Worm (Caenorhabditis elegans) whole organism, L3 larva: ENCODE measurements around the gene F10E7.6.

Source experiments
- aly-2 ChIP-seq: fragments of 150-350 bp; optimal IDR thresholded peaks from 2 replicates; lab custom pipeline; 2014; ENCODE audit warnings: missing biosample characterization, missing genetic modification characterization
- ama-1 ChIP-seq: fragments of 150-350 bp; optimal IDR thresholded peaks from 2 replicates; lab custom pipeline; 2018
- ceh-16 ChIP-seq: sonication (generic microtip); optimal IDR thresholded peaks from 2 replicates; lab custom pipeline; 2017; ENCODE audit warnings: missing biosample characterization, missing genetic modification characterization
- ceh-9 ChIP-seq: sonication (generic microtip); optimal IDR thresholded peaks from 2 replicates; lab custom pipeline; 2018; ENCODE audit warnings: missing biosample characterization, missing genetic modification characterization
- daf-12 ChIP-seq: fragments of 150-350 bp; optimal IDR thresholded peaks from 2 replicates; lab custom pipeline; 2014; ENCODE audit warnings: missing biosample characterization, missing genetic modification reagents, missing genetic modification characterization
- egl-27 ChIP-seq: sonication (generic microtip); optimal IDR thresholded peaks from 4 replicates; lab custom pipeline; 2017; ENCODE audit warnings: missing biosample characterization, missing genetic modification reagents, missing genetic modification characterization
- egl-5 ChIP-seq: fragments of 150-350 bp; optimal IDR thresholded peaks from 2 replicates; lab custom pipeline; 2017; ENCODE audit warnings: missing biosample characterization, missing genetic modification reagents, missing genetic modification characterization, inconsistent platforms
- elt-2 ChIP-seq: sonication (generic microtip); optimal IDR thresholded peaks from 2 replicates; lab custom pipeline; 2016; ENCODE audit warnings: missing genetic modification reagents, mild to moderate bottlenecking, missing genetic modification characterization, missing compliant biosample characterization
- elt-3 ChIP-seq, 3 experiments: fragments of 150-350 bp in 1 of 3; sonication (generic microtip) in 2 of 3; optimal IDR thresholded peaks; 2 replicates in 2 of 3; 4 replicates in 1 of 3; lab custom pipeline; 2014 to 2017; ENCODE audit warnings: missing biosample characterization in 3 of 3, missing genetic modification characterization in 3 of 3
- fkh-10 ChIP-seq: sonication (generic microtip); optimal IDR thresholded peaks from 2 replicates; lab custom pipeline; 2017; ENCODE audit warnings: missing biosample characterization, missing genetic modification reagents, missing genetic modification characterization
- lin-15B ChIP-seq: fragments of 150-350 bp; optimal IDR thresholded peaks from 2 replicates; lab custom pipeline; 2014; ENCODE audit warnings: missing biosample characterization, missing genetic modification characterization
- lin-39 ChIP-seq: fragments of 150-350 bp; optimal IDR thresholded peaks from 2 replicates; lab custom pipeline; 2018; ENCODE audit warnings: missing biosample characterization, missing genetic modification reagents, missing genetic modification characterization
- lsy-12 ChIP-seq: sonication (generic microtip); optimal IDR thresholded peaks from 2 replicates; lab custom pipeline; 2016; ENCODE audit warnings: mild to moderate bottlenecking, missing genetic modification characterization, missing compliant biosample characterization
- mdl-1 ChIP-seq: fragments of 150-350 bp; optimal IDR thresholded peaks from 2 replicates; lab custom pipeline; 2014; ENCODE audit warnings: missing biosample characterization, missing genetic modification characterization
- mml-1 ChIP-seq: fragments of 150-350 bp; sonication (generic microtip); optimal IDR thresholded peaks from 3 replicates; lab custom pipeline; 2014; ENCODE audit warnings: missing biosample characterization, missing genetic modification characterization
- nhr-11 ChIP-seq: fragments of 150-350 bp; optimal IDR thresholded peaks from 2 replicates; lab custom pipeline; 2014; ENCODE audit warnings: missing biosample characterization, missing genetic modification characterization
- nhr-12 ChIP-seq: fragments of 150-350 bp; optimal IDR thresholded peaks from 2 replicates; lab custom pipeline; 2014; ENCODE audit warnings: missing biosample characterization, missing genetic modification characterization
- nhr-237 ChIP-seq: fragments of 150-350 bp; optimal IDR thresholded peaks from 2 replicates; lab custom pipeline; 2014; ENCODE audit warnings: missing biosample characterization, missing genetic modification characterization
- nhr-25 ChIP-seq: sonication (generic microtip); optimal IDR thresholded peaks from 2 replicates; lab custom pipeline; 2017; ENCODE audit warnings: missing biosample characterization, missing genetic modification characterization
- nhr-28 ChIP-seq: fragments of 150-350 bp; optimal IDR thresholded peaks from 2 replicates; lab custom pipeline; 2014; ENCODE audit warnings: missing biosample characterization, missing genetic modification characterization
- nhr-76 ChIP-seq: fragments of 150-350 bp; sonication (generic microtip); optimal IDR thresholded peaks from 5 replicates; lab custom pipeline; 2014; ENCODE audit warnings: missing biosample characterization, missing genetic modification characterization
- nhr-77 ChIP-seq: fragments of 150-350 bp; optimal IDR thresholded peaks from 2 replicates; lab custom pipeline; 2014; ENCODE audit warnings: missing biosample characterization, missing genetic modification characterization
- skn-1 ChIP-seq: fragments of 150-350 bp; optimal IDR thresholded peaks from 2 replicates; lab custom pipeline; 2014; ENCODE audit warnings: missing biosample characterization, missing genetic modification characterization
- snpc-4 ChIP-seq: fragments of 150-350 bp; optimal IDR thresholded peaks from 2 replicates; lab custom pipeline; 2014; ENCODE audit warnings: missing biosample characterization, missing genetic modification characterization
- unc-39 ChIP-seq: sonication (generic microtip); optimal IDR thresholded peaks from 4 replicates; lab custom pipeline; 2017; ENCODE audit warnings: missing biosample characterization, missing genetic modification characterization
- unc-62 ChIP-seq: fragments of 150-350 bp; sonication (generic microtip); optimal IDR thresholded peaks from 4 replicates; lab custom pipeline; 2014; ENCODE audit warnings: missing biosample characterization, missing genetic modification reagents, missing genetic modification characterization
- zag-1 ChIP-seq: fragments of 150-350 bp; optimal IDR thresholded peaks from 2 replicates; lab custom pipeline; 2014; ENCODE audit warnings: missing biosample characterization, missing genetic modification characterization
- ztf-11 ChIP-seq: fragments of 150-350 bp; optimal IDR thresholded peaks from 2 replicates; lab custom pipeline; 2014; ENCODE audit warnings: missing biosample characterization, missing genetic modification characterization
- ztf-4 ChIP-seq: fragments of 150-350 bp; optimal IDR thresholded peaks from 2 replicates; lab custom pipeline; 2014; ENCODE audit warnings: missing biosample characterization, missing genetic modification characterization

Gene F10E7.6

ce11 chrII:7090852-7091251 lies 22.0 kb upstream of the F10E7.6 start:
- TF ChIP-seq elt-3 (tag; optimal IDR thresholded peaks at IDR 0.05; lab: Kevin White, UChicago): no peak
- TF ChIP-seq aly-2 (tag; lab: Kevin White, UChicago): no peak
- TF ChIP-seq lin-39 (tag; lab: Kevin White, UChicago): no peak
- no peak for TF ChIP-seq ama-1
- no peak for TF ChIP-seq ceh-16 (tag; lab: Kevin White, UChicago)
- TF ChIP-seq ztf-4 (tag; lab: Kevin White, UChicago): no peak
- TF ChIP-seq nhr-12 (tag; lab: Kevin White, UChicago): no peak
- TF ChIP-seq nhr-77: no peak
- TF ChIP-seq mml-1 (tag; lab: Kevin White, UChicago): no peak
- TF ChIP-seq nhr-237 (tag; lab: Kevin White, UChicago): no peak
- TF ChIP-seq lin-15B: no peak
- TF ChIP-seq ceh-9 (tag; lab: Kevin White, UChicago): no peak
- TF ChIP-seq nhr-28 (tag; lab: Kevin White, UChicago): no peak
- TF ChIP-seq unc-62 (GFP tag; lab: Kevin White, UChicago): no peak
- TF ChIP-seq egl-5 (tag; lab: Kevin White, UChicago): no peak
- TF ChIP-seq lsy-12 (tag; lab: Kevin White, UChicago): no peak
- no peak for TF ChIP-seq daf-12 (tag; lab: Kevin White, UChicago)
- no peak for TF ChIP-seq fkh-10 (GFP tag; lab: Kevin White, UChicago)
- TF ChIP-seq nhr-76 (tag; lab: Kevin White, UChicago): no peak

DNA sequence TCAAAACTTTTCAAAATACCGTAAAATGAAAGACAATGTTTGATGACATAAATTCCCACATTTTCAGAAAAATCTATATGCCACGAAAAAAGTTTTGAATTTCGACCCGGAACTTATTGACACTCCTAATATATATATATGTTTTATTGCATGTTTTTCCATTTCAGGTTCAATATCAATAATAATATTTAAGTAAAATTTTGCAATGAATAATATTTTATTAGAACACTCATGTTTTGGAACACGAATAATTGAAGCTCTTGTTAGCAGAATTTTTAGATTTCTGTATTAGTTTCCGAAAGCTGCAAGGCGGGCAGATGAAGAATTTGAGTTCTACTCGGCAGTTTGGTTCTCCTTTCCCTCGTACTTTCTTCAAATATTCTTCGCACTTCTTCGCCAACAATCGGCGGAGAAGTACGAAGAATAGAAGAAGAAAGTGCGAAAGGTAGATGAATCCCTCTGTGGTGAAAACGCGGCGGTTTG lies 19.5 kb upstream of the F10E7.6 start, which contains the start of gene T02G5.3:
Gene T02G5.3 (plus strand): TSS at position 51 of the 483 bp plus-strand sequence.
- no peak for TF ChIP-seq ztf-11 (tag; lab: Kevin White, UChicago)
- no peak for TF ChIP-seq elt-2 (tag; lab: Kevin White, UChicago)
- no peak for TF ChIP-seq unc-39 (tag; lab: Kevin White, UChicago)
- no peak for TF ChIP-seq daf-12 (tag; lab: Kevin White, UChicago)
- TF ChIP-seq unc-62 (GFP tag; lab: Kevin White, UChicago): no peak
- no peak for TF ChIP-seq lin-39 (tag; lab: Kevin White, UChicago)
- TF ChIP-seq snpc-4 (tag; lab: Kevin White, UChicago): no peak
- TF ChIP-seq mdl-1 (tag; lab: Kevin White, UChicago): no peak
- no peak for TF ChIP-seq nhr-11
- TF ChIP-seq zag-1 (tag; lab: Kevin White, UChicago): no peak
- TF ChIP-seq nhr-76 (tag; lab: Kevin White, UChicago): no peak
- TF ChIP-seq, all 47 proteins: peak for 0

DNA sequence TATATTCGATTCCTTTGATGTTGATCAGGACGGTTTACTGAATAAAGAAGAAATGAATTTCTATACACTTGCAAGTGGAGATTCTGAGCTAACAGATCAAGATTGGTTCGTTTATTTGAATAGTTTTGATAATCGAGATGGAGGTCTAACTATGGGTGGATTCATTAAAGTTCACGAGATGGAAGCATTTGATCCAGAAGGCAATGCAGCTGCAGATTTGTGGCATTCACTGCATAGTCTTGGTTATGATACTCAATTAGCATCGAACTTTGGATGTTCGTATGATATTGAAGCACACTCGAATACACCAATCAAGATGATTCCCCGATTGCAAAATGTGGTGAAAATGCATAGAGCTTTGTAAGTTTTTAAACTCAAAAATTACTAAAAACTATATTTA lies 16.9 kb upstream of the F10E7.6 start:
- no peak for TF ChIP-seq elt-3 (tag; optimal IDR thresholded peaks at IDR 0.05; lab: Kevin White, UChicago)

ce11 chrII:7098578-7098977 lies 14.3 kb upstream of the F10E7.6 start, which contains the start of gene mct-5:
mct-5 (minus strand) TSS chrII:7098593.
- TF ChIP-seq lin-15B (no peak), elt-2 (tag; lab: Kevin White, UChicago) (no peak), skn-1 (no peak), egl-27 (tag; lab: Kevin White, UChicago) (no peak), ceh-16 (tag; lab: Kevin White, UChicago) (no peak), nhr-25 (tag; lab: Kevin White, UChicago) (no peak)

DNA sequence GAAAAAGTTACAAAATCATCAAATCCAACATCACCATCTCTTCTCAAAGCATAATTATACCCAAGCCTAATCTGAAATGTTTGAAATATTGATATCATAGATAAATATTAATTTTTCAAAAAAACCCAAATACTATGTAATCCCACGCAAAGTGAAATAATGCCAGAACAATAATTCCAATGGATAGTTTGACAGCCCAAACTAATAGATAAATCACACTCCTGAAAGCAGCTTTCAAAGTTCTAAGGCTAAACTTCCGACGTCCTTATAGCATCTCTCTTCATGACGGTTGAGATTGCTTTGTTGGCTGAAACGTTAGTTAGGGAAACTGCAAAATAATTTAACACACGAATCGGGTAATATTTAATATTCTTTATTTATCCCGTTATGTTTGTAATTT lies 13.6 kb upstream of the F10E7.6 start:
- TF ChIP-seq nhr-28 (tag; lab: Kevin White, UChicago) (peak; percentile 32), snpc-4 (tag; lab: Kevin White, UChicago) (no peak), ama-1 (peak; percentile 30)

ce11 chrII:7100838-7101237 lies 12.0 kb upstream of the F10E7.6 start, which contains the start of gene mmaa-1:
mmaa-1 (minus strand) TSS chrII:7101165.
- TF ChIP-seq elt-3 (tag; optimal IDR thresholded peaks at IDR 0.05; lab: Kevin White, UChicago): no peak
- peak; percentile 56 for TF ChIP-seq ama-1
- peak; percentile 37 for TF ChIP-seq lsy-12 (tag; lab: Kevin White, UChicago)

DNA sequence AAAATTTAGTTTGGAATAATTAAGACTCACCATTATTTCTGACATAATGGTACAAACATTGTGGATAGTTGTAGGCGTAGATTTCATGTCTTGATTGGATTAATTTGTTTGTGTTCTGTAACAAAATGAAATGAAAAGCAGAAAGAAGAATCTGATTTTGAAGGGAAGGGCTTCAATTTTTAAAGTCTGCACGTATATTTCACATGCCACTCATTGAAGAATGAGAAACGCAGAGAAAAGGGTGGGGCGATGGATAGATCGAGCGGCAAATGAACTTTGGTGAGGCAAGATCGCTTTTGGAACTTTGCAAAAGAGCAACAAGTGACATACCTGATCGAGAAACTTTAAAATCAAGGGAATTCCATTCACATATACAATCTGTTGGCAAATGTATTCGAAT lies 10.6 kb upstream of the F10E7.6 start:
- no peak for TF ChIP-seq ztf-11 (tag; lab: Kevin White, UChicago)
- TF ChIP-seq lin-15B: peak; percentile 6
- peak; percentile 2 for TF ChIP-seq nhr-25 (tag; lab: Kevin White, UChicago)
